Fruit fly (Drosophila melanogaster) whole organism, embryonic: ENCODE results near the gene CG16978.

Source experiments
- B-H2 ChIP-seq: fragments of 200-800 bp; sonication (Bioruptor generic); optimal IDR thresholded peaks from 2 replicates; lab custom pipeline; 2018; ENCODE audit warnings: missing biosample characterization, mild to moderate bottlenecking, missing genetic modification characterization
- C15 ChIP-seq: fragments of 200-800 bp; sonication (Bioruptor generic); IDR thresholded peaks from 3 replicates; pipeline ENCODE4 v1.3.6; 2022; ENCODE audit warnings: missing biosample characterization, missing genetic modification characterization
- CG10274 ChIP-seq: fragments of 200-800 bp; sonication (Bioruptor generic); optimal IDR thresholded peaks from 3 replicates; lab custom pipeline; 2017; ENCODE audit warnings: missing biosample characterization, mild to moderate bottlenecking, missing genetic modification characterization
- CG11085 ChIP-seq: fragments of 200-800 bp; sonication (Bioruptor generic); IDR thresholded peaks from 2 replicates; pipeline ENCODE4 v1.3.6; 2022; ENCODE audit warnings: missing biosample characterization, missing genetic modification characterization
- CG12219 ChIP-seq: fragments of 200-800 bp; sonication (Bioruptor generic); optimal IDR thresholded peaks from 3 replicates; lab custom pipeline; 2018; ENCODE audit warnings: missing biosample characterization, mild to moderate bottlenecking, missing genetic modification characterization
- CG1233 ChIP-seq: fragments of 200-800 bp; sonication (Bioruptor generic); optimal IDR thresholded peaks from 4 replicates; lab custom pipeline; 2018; ENCODE audit warnings: missing biosample characterization, mild to moderate bottlenecking, missing genetic modification characterization
- CG12391 ChIP-seq: fragments of 200-800 bp; sonication (Bioruptor generic); optimal IDR thresholded peaks from 3 replicates; lab custom pipeline; 2018; ENCODE audit warnings: missing biosample characterization, mild to moderate bottlenecking, missing genetic modification characterization, moderate library complexity
- CG13775 ChIP-seq: fragments of 200-800 bp; sonication (Bioruptor generic); optimal IDR thresholded peaks from 3 replicates; lab custom pipeline; 2017; ENCODE audit warnings: missing biosample characterization, mild to moderate bottlenecking, missing genetic modification characterization
- CG14860 ChIP-seq: fragments of 200-800 bp; sonication (Bioruptor generic); IDR thresholded peaks from 3 replicates; pipeline ENCODE4 v1.3.6; 2022; ENCODE audit warnings: missing biosample characterization, missing genetic modification characterization; ENCODE audit not compliant: partially characterized antibody
- CG17361 ChIP-seq: fragments of 200-800 bp; sonication (Bioruptor generic); IDR thresholded peaks from 3 replicates; pipeline ENCODE4 v1.3.6; 2022; ENCODE audit warnings: missing biosample characterization, missing genetic modification characterization
- CG2712 ChIP-seq: fragments of 200-800 bp; optimal IDR thresholded peaks from 3 replicates; lab custom pipeline; 2019; ENCODE audit warnings: missing biosample characterization, mild to moderate bottlenecking, missing genetic modification characterization, moderate library complexity
- CG2889 ChIP-seq: fragments of 200-800 bp; sonication (Bioruptor generic); IDR thresholded peaks from 3 replicates; pipeline ENCODE4 v1.3.6; 2022; ENCODE audit warnings: missing biosample characterization, missing genetic modification characterization
- CG31365 ChIP-seq: fragments of 200-800 bp; sonication (Bioruptor generic); optimal IDR thresholded peaks from 2 replicates; lab custom pipeline; 2018; ENCODE audit warnings: missing biosample characterization, mild to moderate bottlenecking, missing genetic modification characterization
- CG31388 ChIP-seq: fragments of 200-800 bp; sonication (Bioruptor generic); optimal IDR thresholded peaks from 2 replicates; lab custom pipeline; 2016; ENCODE audit warnings: missing biosample characterization, missing genetic modification characterization
- CG6175 ChIP-seq: fragments of 200-800 bp; sonication (Bioruptor generic); IDR thresholded peaks from 3 replicates; pipeline ENCODE4 v1.3.6; 2022; ENCODE audit warnings: missing biosample characterization, missing genetic modification characterization
- CG7556 ChIP-seq: fragments of 200-800 bp; sonication (Bioruptor generic); optimal IDR thresholded peaks from 2 replicates; lab custom pipeline; 2017; ENCODE audit warnings: missing biosample characterization, mild to moderate bottlenecking, missing genetic modification characterization
- CG9932 ChIP-seq: fragments of 200-800 bp; sonication (Bioruptor generic); IDR thresholded peaks from 2 replicates; pipeline ENCODE4 v1.3.6; 2022; ENCODE audit warnings: missing biosample characterization, missing genetic modification characterization
- Chrac-16 ChIP-seq: fragments of 200-800 bp; sonication (Bioruptor generic); optimal IDR thresholded peaks from 3 replicates; lab custom pipeline; 2016; ENCODE audit warnings: missing biosample characterization, missing genetic modification characterization
- Dek ChIP-seq: fragments of 200-800 bp; sonication (Bioruptor generic); optimal IDR thresholded peaks from 3 replicates; lab custom pipeline; 2019; ENCODE audit warnings: missing biosample characterization, mild to moderate bottlenecking, missing genetic modification characterization, moderate library complexity
- Dp ChIP-seq: fragments of 200-800 bp; sonication (Bioruptor generic); optimal IDR thresholded peaks from 2 replicates; lab custom pipeline; 2018; ENCODE audit warnings: missing biosample characterization, mild to moderate bottlenecking, missing genetic modification characterization, moderate library complexity
- Eip74EF ChIP-seq, 2 experiments: fragments of 200-800 bp in 1 of 2; fragments of >200 bp in 1 of 2; sonication (Bioruptor generic) in 1 of 2; optimal IDR thresholded peaks; 2 replicates each; lab custom pipeline; 2017 to 2019; ENCODE audit warnings: missing biosample characterization in 2 of 2, missing genetic modification characterization in 2 of 2, mild to moderate bottlenecking in 1 of 2, moderate library complexity in 1 of 2
- Fer1 ChIP-seq: fragments of 200-800 bp; sonication (Bioruptor generic); optimal IDR thresholded peaks from 2 replicates; lab custom pipeline; 2017; ENCODE audit warnings: missing biosample characterization, mild to moderate bottlenecking, missing genetic modification characterization
- GATAe ChIP-seq: fragments of 200-800 bp; sonication (Bioruptor generic); conservative IDR thresholded peaks from 2 replicates; pipeline ENCODE4 v1.3.6; 2022; ENCODE audit warnings: missing biosample characterization, missing genetic modification characterization
- Gsc ChIP-seq: fragments of 200-800 bp; sonication (Bioruptor generic); IDR thresholded peaks from 2 replicates; pipeline ENCODE4 v1.3.6; 2022; ENCODE audit warnings: missing biosample characterization, missing genetic modification characterization
- Gug ChIP-seq: fragments of 200-800 bp; sonication (Bioruptor generic); IDR thresholded peaks from 4 replicates; pipeline ENCODE4 v1.3.6; 2022; ENCODE audit warnings: missing biosample characterization, missing genetic modification characterization
- HLH3B ChIP-seq: fragments of 200-800 bp; sonication (Bioruptor generic); IDR thresholded peaks from 2 replicates; pipeline ENCODE4 v1.3.6; 2022; ENCODE audit warnings: missing biosample characterization, missing genetic modification characterization
- HLH4C ChIP-seq: fragments of 200-800 bp; sonication (Bioruptor generic); IDR thresholded peaks from 3 replicates; pipeline ENCODE4 v1.3.6; 2022; ENCODE audit warnings: missing biosample characterization, missing genetic modification characterization; ENCODE audit not compliant: partially characterized antibody
- Hey ChIP-seq: fragments of 200-800 bp; sonication (Bioruptor generic); optimal IDR thresholded peaks from 3 replicates; lab custom pipeline; 2018; ENCODE audit warnings: missing biosample characterization, mild to moderate bottlenecking, missing genetic modification characterization
- HmgZ ChIP-seq: fragments of 200-800 bp; sonication (Bioruptor generic); optimal IDR thresholded peaks from 2 replicates; lab custom pipeline; 2018; ENCODE audit warnings: missing biosample characterization, mild to moderate bottlenecking, missing genetic modification characterization
- Hmx ChIP-seq: fragments of 200-800 bp; sonication (Bioruptor generic); optimal IDR thresholded peaks from 2 replicates; lab custom pipeline; 2016; ENCODE audit warnings: missing biosample characterization, missing genetic modification characterization
- Jarid2 ChIP-seq: fragments of 200-800 bp; sonication (Bioruptor generic); optimal IDR thresholded peaks from 3 replicates; lab custom pipeline; 2017; ENCODE audit warnings: mild to moderate bottlenecking, missing biosample characterization, missing genetic modification reagents, missing genetic modification characterization
- NFAT ChIP-seq: fragments of 200-800 bp; sonication (Bioruptor generic); IDR thresholded peaks from 2 replicates; pipeline ENCODE4 v1.3.6; 2022; ENCODE audit warnings: missing biosample characterization, missing genetic modification characterization
- Nf-YA ChIP-seq: fragments of 200-800 bp; sonication (Bioruptor generic); IDR thresholded peaks from 2 replicates; pipeline ENCODE4 v1.3.6; 2022; ENCODE audit warnings: missing biosample characterization, missing genetic modification characterization
- Sin3A ChIP-seq: fragments of >200 bp; optimal IDR thresholded peaks from 2 replicates; lab custom pipeline; 2018
- Usf ChIP-seq: fragments of 200-800 bp; sonication (Bioruptor generic); optimal IDR thresholded peaks from 2 replicates; lab custom pipeline; 2017; ENCODE audit warnings: missing genotype, missing biosample characterization, missing genetic modification characterization
- abd-A ChIP-seq: fragments of 200-800 bp; sonication (Bioruptor generic); optimal IDR thresholded peaks from 3 replicates; lab custom pipeline; 2019; ENCODE audit warnings: missing biosample characterization, mild to moderate bottlenecking, missing genetic modification characterization, moderate library complexity
- bowl ChIP-seq: fragments of 200-800 bp; sonication (Bioruptor generic); IDR thresholded peaks from 2 replicates; pipeline ENCODE4 v1.3.6; 2022; ENCODE audit warnings: missing biosample characterization, missing genetic modification characterization
- caup ChIP-seq: fragments of 200-800 bp; sonication (Bioruptor generic); optimal IDR thresholded peaks from 3 replicates; lab custom pipeline; 2017; ENCODE audit warnings: missing biosample characterization, mild to moderate bottlenecking, missing genetic modification characterization, moderate library complexity; ENCODE audit not compliant: severe bottlenecking
- crp ChIP-seq, 2 experiments: fragments of 200-800 bp; sonication (Bioruptor generic); optimal IDR thresholded peaks; 2 replicates in 1 of 2; 3 replicates in 1 of 2; lab custom pipeline; 2017; ENCODE audit warnings: missing biosample characterization in 2 of 2, missing genetic modification characterization in 2 of 2, mild to moderate bottlenecking in 1 of 2, moderate library complexity in 1 of 2
- cwo ChIP-seq: fragments of 200-800 bp; sonication (Bioruptor generic); optimal IDR thresholded peaks from 3 replicates; lab custom pipeline; 2017; ENCODE audit warnings: missing biosample characterization, missing genetic modification characterization, mild to moderate bottlenecking, moderate library complexity, missing genetic modification reagents
- ems ChIP-seq: fragments of 200-800 bp; sonication (Bioruptor generic); optimal IDR thresholded peaks from 3 replicates; lab custom pipeline; 2016; ENCODE audit warnings: missing biosample characterization, missing genetic modification characterization
- exex ChIP-seq: fragments of 200-800 bp; sonication (Bioruptor generic); optimal IDR thresholded peaks from 4 replicates; lab custom pipeline; 2018; ENCODE audit warnings: missing biosample characterization, mild to moderate bottlenecking, missing genetic modification characterization, moderate library complexity
- her ChIP-seq: fragments of 200-800 bp; sonication (Bioruptor generic); optimal IDR thresholded peaks from 2 replicates; lab custom pipeline; 2016; ENCODE audit warnings: missing biosample characterization, missing genetic modification characterization
- ind ChIP-seq: fragments of 200-800 bp; sonication (Bioruptor generic); optimal IDR thresholded peaks from 3 replicates; lab custom pipeline; 2016; ENCODE audit warnings: missing biosample characterization, missing genetic modification characterization
- nerfin-1 ChIP-seq: fragments of 200-800 bp; sonication (Bioruptor generic); optimal IDR thresholded peaks from 3 replicates; lab custom pipeline; 2019; ENCODE audit warnings: missing biosample characterization, mild to moderate bottlenecking, missing genetic modification characterization, moderate library complexity
- p53 ChIP-seq: fragments of 200-800 bp; sonication (Bioruptor generic); optimal IDR thresholded peaks from 2 replicates; lab custom pipeline; 2016; ENCODE audit warnings: missing biosample characterization, missing genetic modification characterization
- ro ChIP-seq: fragments of 200-800 bp; sonication (Bioruptor generic); IDR thresholded peaks from 2 replicates; pipeline ENCODE4 v1.3.6; 2022; ENCODE audit warnings: missing biosample characterization, missing genetic modification characterization
- sim ChIP-seq: fragments of 200-800 bp; sonication (Bioruptor generic); IDR thresholded peaks from 2 replicates; pipeline ENCODE4 v1.3.6; 2022; ENCODE audit warnings: missing biosample characterization, missing genetic modification characterization
- tap ChIP-seq: fragments of 200-800 bp; optimal IDR thresholded peaks from 3 replicates; lab custom pipeline; 2019; ENCODE audit warnings: missing biosample characterization, mild to moderate bottlenecking, missing genetic modification characterization, moderate library complexity
- vfl ChIP-seq: fragments of 200-800 bp; sonication (Bioruptor generic); optimal IDR thresholded peaks from 2 replicates; lab custom pipeline; 2016; ENCODE audit warnings: missing biosample characterization, missing genetic modification characterization
- wek ChIP-seq: fragments of 200-800 bp; sonication (Bioruptor generic); optimal IDR thresholded peaks from 3 replicates; lab custom pipeline; 2018; ENCODE audit warnings: missing biosample characterization, mild to moderate bottlenecking, missing genetic modification characterization, moderate library complexity

Gene CG16978

dm6 chr2L:13191894-13192293, 48.5 kb upstream of the CG16978 start, which contains the start of the genes CG16974 and Edem2 (continued):
- peak; percentile 83 for TF ChIP-seq ind (GFP tag; lab: Kevin White, UChicago)
- no peak for TF ChIP-seq nerfin-1 (tag; lab: Kevin White, UChicago)
- TF ChIP-seq NFAT: peak; percentile 52; the same call in 1 of the 2 replicates
- no peak for TF ChIP-seq HLH4C
- TF ChIP-seq Gug (GFP tag; lab: Robert Waterston, UW): peak; percentile 84
- no peak for TF ChIP-seq CG7556
- TF ChIP-seq Jarid2 (GFP tag; lab: Kevin White, UChicago): no peak
- peak; percentile 60 for TF ChIP-seq Sin3A (lab: Kevin White, UChicago)
- TF ChIP-seq HmgZ (tag; lab: Kevin White, UChicago): peak; percentile 62
- no peak for TF ChIP-seq Eip74EF (GFP tag; optimal IDR thresholded peaks at IDR 0.05; lab: Kevin White, UChicago)
- TF ChIP-seq ems (GFP tag; lab: Kevin White, UChicago): peak; percentile 54
- TF ChIP-seq B-H2 (GFP tag; lab: Kevin White, UChicago): no peak
- no peak for TF ChIP-seq Hmx (GFP tag; lab: Kevin White, UChicago)
- no peak; the same call in 1 of the 2 replicates for TF ChIP-seq CG11085 (GFP tag; lab: Robert Waterston, UW)
- no peak for TF ChIP-seq CG10274 (GFP tag; lab: Kevin White, UChicago)
- TF ChIP-seq abd-A (tag; lab: Kevin White, UChicago): no peak
- TF ChIP-seq CG12219 (GFP tag; lab: Kevin White, UChicago): no peak
- no peak for TF ChIP-seq p53 (GFP tag; lab: Kevin White, UChicago)
- TF ChIP-seq HLH3B (GFP tag; lab: Robert Waterston, UW): peak; percentile 76
- peak; percentile 64 for TF ChIP-seq caup (GFP tag; lab: Kevin White, UChicago)
- TF ChIP-seq Nf-YA: peak; percentile 57; the same call in 1 of the 2 replicates
- peak; percentile 87 for TF ChIP-seq GATAe (GFP tag; lab: Robert Waterston, UW)
- no peak for TF ChIP-seq CG17361
- TF ChIP-seq bowl (GFP tag; lab: Robert Waterston, UW): no peak
- TF ChIP-seq tap (tag; lab: Kevin White, UChicago): no peak
- TF ChIP-seq CG13775: peak; percentile 79
- no peak for TF ChIP-seq ro (GFP tag; lab: Robert Waterston, UW)
- TF ChIP-seq vfl (GFP tag; lab: Kevin White, UChicago): peak; percentile 70
- no peak for TF ChIP-seq exex (tag; lab: Kevin White, UChicago)
- peak; percentile 82 for TF ChIP-seq Chrac-16 (GFP tag; lab: Kevin White, UChicago)
- peak; percentile 50 for TF ChIP-seq CG1233 (GFP tag; lab: Kevin White, UChicago)
- no peak for TF ChIP-seq her (GFP tag; lab: Kevin White, UChicago)
- TF ChIP-seq cwo: no peak
- TF ChIP-seq Usf: peak; percentile 3
- TF ChIP-seq CG6175 (GFP tag; lab: Robert Waterston, UW): 0 out of 3 replicates have a peak, but pooled peaks have one; percentile 31
- TF ChIP-seq sim (GFP tag; lab: Robert Waterston, UW): no peak
- peak; percentile 33 for TF ChIP-seq CG31388 (GFP tag; lab: Kevin White, UChicago)
- peak; percentile 74 for TF ChIP-seq Dek (tag; lab: Kevin White, UChicago)
- peak; percentile 83 for TF ChIP-seq CG9932 (GFP tag; lab: Robert Waterston, UW)
- TF ChIP-seq CG2889 (GFP tag; lab: Robert Waterston, UW): peak; percentile 40; the same call in 1 of the 3 replicates
- TF ChIP-seq CG2712 (tag; lab: Kevin White, UChicago): no peak
- no peak for TF ChIP-seq C15 (GFP tag; lab: Robert Waterston, UW)
- peak in 1 of 2 experiments; percentile 73 for TF ChIP-seq crp (GFP tag; optimal IDR thresholded peaks at IDR 0.05; lab: Kevin White, UChicago)
- peak; percentile 91 for TF ChIP-seq CG12391 (tag; lab: Kevin White, UChicago)
- TF ChIP-seq Dp (GFP tag; lab: Kevin White, UChicago): peak; percentile 29
- TF ChIP-seq Fer1 (GFP tag; lab: Kevin White, UChicago): peak; percentile 67
- TF ChIP-seq Gsc (GFP tag; lab: Robert Waterston, UW): no peak
- no peak for TF ChIP-seq CG31365 (tag; lab: Kevin White, UChicago)
- TF ChIP-seq wek (GFP tag; lab: Kevin White, UChicago): no peak
- TF ChIP-seq CG14860 (GFP tag; lab: Robert Waterston, UW): no peak
- TF ChIP-seq Hey (tag; lab: Kevin White, UChicago): no peak
